Fruit fly (Drosophila melanogaster) whole organism, embryonic: Measurements from ENCODE around the gene spd-2.

Experiments used
- ATbp ChIP-seq: fragments of 200-800 bp; sonication (Bioruptor generic); optimal IDR thresholded peaks from 2 replicates; lab custom pipeline; 2017; ENCODE audit warnings: missing biosample characterization, mild to moderate bottlenecking, missing genetic modification characterization, missing genetic modification reagents
- CG1024 ChIP-seq: fragments of 200-800 bp; sonication (Bioruptor generic); IDR thresholded peaks from 2 replicates; pipeline ENCODE4 v1.3.6; 2022; ENCODE audit warnings: missing biosample characterization, missing genetic modification characterization
- CG14014 ChIP-seq: fragments of 200-800 bp; sonication (Bioruptor generic); IDR thresholded peaks from 2 replicates; pipeline ENCODE4 v1.3.6; 2022; ENCODE audit warnings: missing biosample characterization, missing genetic modification characterization
- CG14860 ChIP-seq: fragments of 200-800 bp; sonication (Bioruptor generic); IDR thresholded peaks from 3 replicates; pipeline ENCODE4 v1.3.6; 2022; ENCODE audit warnings: missing biosample characterization, missing genetic modification characterization; ENCODE audit not compliant: partially characterized antibody
- CG15696 ChIP-seq: fragments of 200-800 bp; sonication (Bioruptor generic); optimal IDR thresholded peaks from 2 replicates; lab custom pipeline; 2019; ENCODE audit warnings: missing biosample characterization, mild to moderate bottlenecking, missing genetic modification characterization, moderate library complexity
- CG17328 ChIP-seq: fragments of 200-800 bp; sonication (Bioruptor generic); IDR thresholded peaks from 2 replicates; pipeline ENCODE4 v1.3.6; 2022; ENCODE audit warnings: missing biosample characterization, missing genetic modification characterization
- CG17912 ChIP-seq: fragments of 200-800 bp; sonication (Bioruptor generic); optimal IDR thresholded peaks from 2 replicates; lab custom pipeline; 2018; ENCODE audit warnings: missing biosample characterization, mild to moderate bottlenecking, missing genetic modification characterization
- CG2120 ChIP-seq: fragments of 200-800 bp; sonication (Bioruptor generic); optimal IDR thresholded peaks from 3 replicates; lab custom pipeline; 2016; ENCODE audit warnings: missing biosample characterization, missing genetic modification characterization
- CG2875 ChIP-seq: fragments of 200-800 bp; sonication (Bioruptor generic); optimal IDR thresholded peaks from 2 replicates; lab custom pipeline; 2017; ENCODE audit warnings: missing biosample characterization, mild to moderate bottlenecking, missing genetic modification characterization, missing genetic modification reagents
- CG30020 ChIP-seq: fragments of 200-800 bp; optimal IDR thresholded peaks from 2 replicates; lab custom pipeline; 2019; ENCODE audit warnings: missing biosample characterization, mild to moderate bottlenecking, missing genetic modification characterization, moderate library complexity
- CG32772 ChIP-seq: fragments of 200-800 bp; sonication (Bioruptor generic); IDR thresholded peaks from 2 replicates; pipeline ENCODE4 v1.3.6; 2022; ENCODE audit warnings: missing biosample characterization, missing genetic modification characterization
- CG3407 ChIP-seq: fragments of 200-800 bp; sonication (Bioruptor generic); optimal IDR thresholded peaks from 2 replicates; lab custom pipeline; 2018; ENCODE audit warnings: missing biosample characterization, mild to moderate bottlenecking, missing genetic modification characterization
- CG5953 ChIP-seq: fragments of 200-800 bp; sonication (Bioruptor generic); IDR thresholded peaks from 2 replicates; pipeline ENCODE4 v1.3.6; 2022; ENCODE audit warnings: missing biosample characterization, missing genetic modification characterization
- CG6272 ChIP-seq: fragments of 200-800 bp; sonication (Bioruptor generic); IDR thresholded peaks from 2 replicates; pipeline ENCODE4 v1.3.6; 2022; ENCODE audit warnings: missing biosample characterization, missing genetic modification characterization
- CG8924 ChIP-seq: fragments of 200-800 bp; optimal IDR thresholded peaks from 3 replicates; lab custom pipeline; 2019; ENCODE audit warnings: missing biosample characterization, mild to moderate bottlenecking, missing genetic modification characterization, moderate library complexity
- CG8944 ChIP-seq: fragments of 200-800 bp; sonication (Bioruptor generic); optimal IDR thresholded peaks from 3 replicates; lab custom pipeline; 2016; ENCODE audit warnings: missing biosample characterization, missing genetic modification characterization
- CG9817 ChIP-seq: fragments of 200-800 bp; sonication (Bioruptor generic); optimal IDR thresholded peaks from 2 replicates; lab custom pipeline; 2018; ENCODE audit warnings: missing biosample characterization, mild to moderate bottlenecking, missing genetic modification characterization, moderate library complexity
- D19A ChIP-seq: fragments of 200-800 bp; optimal IDR thresholded peaks from 3 replicates; lab custom pipeline; 2019; ENCODE audit warnings: missing biosample characterization, mild to moderate bottlenecking, missing genetic modification characterization, moderate library complexity
- Dad ChIP-seq: fragments of 200-800 bp; sonication (Bioruptor generic); optimal IDR thresholded peaks from 3 replicates; lab custom pipeline; 2016; ENCODE audit warnings: missing biosample characterization, missing genetic modification characterization
- Dbx ChIP-seq: fragments of 200-800 bp; sonication (Bioruptor generic); IDR thresholded peaks from 3 replicates; pipeline ENCODE4 v1.3.6; 2022; ENCODE audit warnings: missing biosample characterization, missing genetic modification characterization
- Dp ChIP-seq: fragments of 200-800 bp; sonication (Bioruptor generic); optimal IDR thresholded peaks from 2 replicates; lab custom pipeline; 2018; ENCODE audit warnings: missing biosample characterization, mild to moderate bottlenecking, missing genetic modification characterization, moderate library complexity
- H2.0 ChIP-seq: fragments of 200-800 bp; sonication (Bioruptor generic); IDR thresholded peaks from 2 replicates; pipeline ENCODE4 v1.3.6; 2022; ENCODE audit warnings: missing biosample characterization, missing genetic modification characterization
- Jarid2 ChIP-seq: fragments of 200-800 bp; sonication (Bioruptor generic); optimal IDR thresholded peaks from 3 replicates; lab custom pipeline; 2017; ENCODE audit warnings: mild to moderate bottlenecking, missing biosample characterization, missing genetic modification reagents, missing genetic modification characterization
- Kr ChIP-seq: fragments of 200-800 bp; sonication (Bioruptor generic); optimal IDR thresholded peaks from 2 replicates; lab custom pipeline; 2017; ENCODE audit warnings: missing biosample characterization, mild to moderate bottlenecking, missing genetic modification characterization
- MTF-1 ChIP-seq: fragments of 200-800 bp; sonication (Bioruptor generic); optimal IDR thresholded peaks from 2 replicates; lab custom pipeline; 2018; ENCODE audit warnings: missing biosample characterization, mild to moderate bottlenecking, missing genetic modification characterization, borderline replicate concordance
- Mes4 ChIP-seq: fragments of 200-800 bp; sonication (Bioruptor generic); optimal IDR thresholded peaks from 2 replicates; lab custom pipeline; 2016; ENCODE audit warnings: missing biosample characterization, missing genetic modification characterization
- Myb ChIP-seq: fragments of 200-800 bp; sonication (Bioruptor generic); optimal IDR thresholded peaks from 2 replicates; lab custom pipeline; 2016; ENCODE audit warnings: missing biosample characterization, missing genetic modification characterization
- NFAT ChIP-seq: fragments of 200-800 bp; sonication (Bioruptor generic); IDR thresholded peaks from 2 replicates; pipeline ENCODE4 v1.3.6; 2022; ENCODE audit warnings: missing biosample characterization, missing genetic modification characterization
- Nf-YB ChIP-seq: fragments of 200-800 bp; sonication (Bioruptor generic); optimal IDR thresholded peaks from 3 replicates; lab custom pipeline; 2019; ENCODE audit warnings: missing biosample characterization, mild to moderate bottlenecking, missing genetic modification characterization, moderate library complexity
- Optix ChIP-seq: fragments of 200-800 bp; sonication (Bioruptor generic); IDR thresholded peaks from 3 replicates; pipeline ENCODE4 v1.3.6; 2022; ENCODE audit warnings: missing biosample characterization, missing genetic modification characterization
- Pdp1 ChIP-seq, 2 experiments: fragments of 200-800 bp; sonication (Bioruptor generic); optimal IDR thresholded peaks; 3 replicates each; lab custom pipeline; 2016; ENCODE audit warnings: missing biosample characterization in 2 of 2, missing genetic modification characterization in 2 of 2, mild to moderate bottlenecking in 1 of 2, moderate library complexity in 1 of 2
- Six4 ChIP-seq: fragments of 200-800 bp; sonication (Bioruptor generic); optimal IDR thresholded peaks from 2 replicates; lab custom pipeline; 2016; ENCODE audit warnings: missing biosample characterization, missing genetic modification characterization
- Trl ChIP-seq, 3 experiments: fragments of >200 bp in 2 of 3; fragments of 200-800 bp in 1 of 3; sonication (Bioruptor generic) in 1 of 3; optimal IDR thresholded peaks; 2 replicates in 1 of 3; 3 replicates in 2 of 3; lab custom pipeline; 2016 to 2017; ENCODE audit warnings: missing biosample characterization in 1 of 3, missing genetic modification characterization in 1 of 3
- Usf ChIP-seq: fragments of 200-800 bp; sonication (Bioruptor generic); optimal IDR thresholded peaks from 2 replicates; lab custom pipeline; 2017; ENCODE audit warnings: missing genotype, missing biosample characterization, missing genetic modification characterization
- abd-A ChIP-seq: fragments of 200-800 bp; sonication (Bioruptor generic); optimal IDR thresholded peaks from 3 replicates; lab custom pipeline; 2019; ENCODE audit warnings: missing biosample characterization, mild to moderate bottlenecking, missing genetic modification characterization, moderate library complexity
- ap ChIP-seq: fragments of 200-800 bp; sonication (Bioruptor generic); IDR thresholded peaks from 2 replicates; pipeline ENCODE4 v1.3.6; 2022; ENCODE audit warnings: missing biosample characterization, missing genetic modification characterization
- ara ChIP-seq: fragments of 200-800 bp; sonication (Bioruptor generic); IDR thresholded peaks from 2 replicates; pipeline ENCODE4 v1.3.6; 2022; ENCODE audit warnings: missing biosample characterization, missing genetic modification characterization
- ase ChIP-seq: fragments of 200-800 bp; sonication (Bioruptor generic); IDR thresholded peaks from 3 replicates; pipeline ENCODE4 v1.3.6; 2022; ENCODE audit warnings: missing biosample characterization, missing genetic modification characterization
- bsh ChIP-seq, 2 experiments: fragments of 200-800 bp; sonication (Bioruptor generic); optimal IDR thresholded peaks; 2 replicates each; lab custom pipeline; 2017 to 2018; ENCODE audit warnings: mild to moderate bottlenecking in 2 of 2, missing biosample characterization in 2 of 2, missing genetic modification characterization in 2 of 2, moderate library complexity in 1 of 2
- cg ChIP-seq: fragments of 200-800 bp; sonication (Bioruptor generic); optimal IDR thresholded peaks from 3 replicates; lab custom pipeline; 2019; ENCODE audit warnings: missing biosample characterization, mild to moderate bottlenecking, missing genetic modification characterization, moderate library complexity
- ci ChIP-seq: fragments of 200-800 bp; sonication (Bioruptor generic); IDR thresholded peaks from 3 replicates; pipeline ENCODE4 v1.3.6; 2022; ENCODE audit warnings: missing biosample characterization, missing genetic modification characterization
- esg ChIP-seq: fragments of 200-800 bp; sonication (Bioruptor generic); conservative IDR thresholded peaks from 2 replicates; pipeline ENCODE4 v1.3.6; 2022; ENCODE audit warnings: missing biosample characterization, missing genetic modification characterization
- exex ChIP-seq: fragments of 200-800 bp; sonication (Bioruptor generic); optimal IDR thresholded peaks from 4 replicates; lab custom pipeline; 2018; ENCODE audit warnings: missing biosample characterization, mild to moderate bottlenecking, missing genetic modification characterization, moderate library complexity
- ftz-f1 ChIP-seq: fragments of 200-800 bp; sonication (Bioruptor generic); optimal IDR thresholded peaks from 2 replicates; lab custom pipeline; 2016; ENCODE audit warnings: missing biosample characterization, missing genetic modification characterization
- grau ChIP-seq: fragments of 200-800 bp; optimal IDR thresholded peaks from 3 replicates; lab custom pipeline; 2019; ENCODE audit warnings: missing biosample characterization, mild to moderate bottlenecking, missing genetic modification characterization, moderate library complexity
- lilli ChIP-seq: fragments of 200-800 bp; sonication (Bioruptor generic); optimal IDR thresholded peaks from 3 replicates; lab custom pipeline; 2016; ENCODE audit warnings: missing biosample characterization, missing genetic modification characterization
- slou ChIP-seq: fragments of 200-800 bp; sonication (Bioruptor generic); optimal IDR thresholded peaks from 3 replicates; lab custom pipeline; 2016; ENCODE audit warnings: missing biosample characterization, missing genetic modification characterization
- sug ChIP-seq: fragments of 200-800 bp; optimal IDR thresholded peaks from 2 replicates; lab custom pipeline; 2019; ENCODE audit warnings: missing biosample characterization, mild to moderate bottlenecking, missing genetic modification characterization, moderate library complexity
- unc-4 ChIP-seq: fragments of 200-800 bp; sonication (Bioruptor generic); IDR thresholded peaks from 2 replicates; pipeline ENCODE4 v1.3.6; 2022; ENCODE audit warnings: missing biosample characterization, missing genetic modification characterization; ENCODE audit not compliant: partially characterized antibody

Gene spd-2

DNA sequence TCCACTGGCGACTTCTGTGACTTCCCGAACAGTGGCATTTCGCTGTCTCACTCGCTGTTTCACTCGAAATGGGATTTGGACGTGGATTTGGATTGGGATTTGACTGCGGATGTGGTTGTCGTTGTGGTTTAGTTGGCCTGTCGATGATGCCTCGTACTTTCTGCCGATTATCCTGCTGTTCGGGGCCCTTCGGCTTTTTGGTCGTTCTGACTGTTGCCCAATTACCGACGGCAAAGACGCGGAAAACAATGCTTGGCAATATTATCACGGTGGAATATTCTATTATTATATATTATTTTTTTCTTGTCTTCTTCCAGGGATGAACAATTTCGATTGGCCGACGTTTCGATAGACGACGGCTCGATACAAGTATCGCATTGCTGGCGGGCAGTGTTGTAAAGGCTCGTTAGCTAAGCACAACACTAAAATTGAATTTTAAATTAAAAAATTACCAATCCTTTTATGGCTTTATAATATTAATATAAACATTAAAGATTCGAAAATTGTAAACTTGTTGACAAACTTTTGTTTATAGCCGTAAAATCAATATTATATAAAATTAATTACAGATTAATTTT, 20.4 kb upstream of the spd-2 start, which contains the start of gene Mo25 (continued):
- no peak for TF ChIP-seq abd-A (tag; lab: Kevin White, UChicago)
- TF ChIP-seq D19A (tag; lab: Kevin White, UChicago) = peak; percentile 34
- TF ChIP-seq CG8944 = no peak
- peak; percentile 46 for TF ChIP-seq Myb (GFP tag; lab: Kevin White, UChicago)
- TF ChIP-seq CG14860 = peak; percentile 46; the same call in 2 of the 3 replicates
- TF ChIP-seq Trl (optimal IDR thresholded peaks at IDR 0.05; lab: Kevin White, UChicago) = no peak
- TF ChIP-seq Trl (GFP tag; optimal IDR thresholded peaks at IDR 0.05; lab: Kevin White, UChicago) = no peak
- no peak for TF ChIP-seq ase (GFP tag; lab: Robert Waterston, UW)
- TF ChIP-seq slou (GFP tag; lab: Kevin White, UChicago) = no peak
- peak; percentile 49; the same call in 1 of the 2 replicates for TF ChIP-seq NFAT (GFP tag; lab: Robert Waterston, UW)
- TF ChIP-seq CG14014 (GFP tag; lab: Robert Waterston, UW) = peak; percentile 13; the same call in 1 of the 2 replicates
- peak; percentile 50 for TF ChIP-seq grau (tag; lab: Kevin White, UChicago)
- TF ChIP-seq ap (GFP tag; lab: Robert Waterston, UW) = 0 out of 2 replicates have a peak, but pooled peaks have one; percentile 2
- peak; percentile 36 for TF ChIP-seq CG17912
- TF ChIP-seq Mes4 (GFP tag; lab: Kevin White, UChicago) = no peak
- TF ChIP-seq CG5953 (GFP tag; lab: Robert Waterston, UW) = no peak
- peak in 1 of 2 experiments; percentile 41 for TF ChIP-seq Pdp1 (GFP tag; optimal IDR thresholded peaks at IDR 0.05; lab: Kevin White, UChicago)
- no peak for TF ChIP-seq CG17328
- no peak for TF ChIP-seq Optix

DNA sequence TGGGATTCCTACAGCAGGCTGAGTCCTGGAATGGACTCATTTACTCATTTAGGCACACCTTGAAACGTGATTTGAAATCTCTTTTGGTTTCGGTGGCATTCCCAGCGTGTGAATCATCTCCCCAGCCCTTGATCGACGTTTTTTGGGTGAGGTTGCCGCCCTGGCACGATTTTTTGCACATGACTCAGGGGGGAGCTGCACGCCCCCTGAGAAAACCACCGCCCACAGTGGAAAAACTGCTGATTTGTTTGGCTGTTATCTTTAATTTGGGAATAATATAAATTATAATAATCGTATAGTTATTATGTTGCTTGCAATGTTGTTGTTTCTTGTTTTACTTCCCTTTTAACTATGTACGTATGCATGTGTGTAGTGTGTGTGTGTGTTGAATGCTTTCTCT, 18.2 kb upstream of the spd-2 start:
- TF ChIP-seq MTF-1 = no peak
- TF ChIP-seq CG32772 = no peak
- TF ChIP-seq CG6272 = no peak
- no peak for TF ChIP-seq ftz-f1 (GFP tag; lab: Kevin White, UChicago)
- no peak for TF ChIP-seq Jarid2 (GFP tag; lab: Kevin White, UChicago)
- no peak for TF ChIP-seq unc-4 (GFP tag; lab: Robert Waterston, UW)
- no peak for TF ChIP-seq Kr (GFP tag; lab: Kevin White, UChicago)
- peak; percentile 61 for TF ChIP-seq cg
- TF ChIP-seq CG30020 (tag; lab: Kevin White, UChicago) = no peak
- peak; percentile 71 for TF ChIP-seq sug (tag; lab: Kevin White, UChicago)
- TF ChIP-seq Dbx (GFP tag; lab: Robert Waterston, UW) = peak; percentile 51; the same call in 1 of the 3 replicates
- no peak for TF ChIP-seq bsh (GFP tag; optimal IDR thresholded peaks at IDR 0.05; lab: Kevin White, UChicago)
- TF ChIP-seq exex (tag; lab: Kevin White, UChicago) = peak; percentile 45
- no peak for TF ChIP-seq CG9817 (tag; lab: Kevin White, UChicago)
- no peak for TF ChIP-seq Dp (GFP tag; lab: Kevin White, UChicago)
- TF ChIP-seq CG8924 = peak; percentile 18
- no peak for TF ChIP-seq esg (GFP tag; lab: Robert Waterston, UW)
- TF ChIP-seq Dad (GFP tag; lab: Kevin White, UChicago) = no peak
- no peak for TF ChIP-seq CG3407 (GFP tag; lab: Kevin White, UChicago)
- TF ChIP-seq Usf (GFP tag; lab: Kevin White, UChicago) = no peak
- no peak for TF ChIP-seq ara (GFP tag; lab: Robert Waterston, UW)
- TF ChIP-seq ci (GFP tag; lab: Robert Waterston, UW) = peak; percentile 10; the same call in 1 of the 3 replicates
- TF ChIP-seq lilli (GFP tag; lab: Kevin White, UChicago) = peak; percentile 17
- TF ChIP-seq CG2120 (GFP tag; lab: Kevin White, UChicago) = peak; percentile 41
- TF ChIP-seq Nf-YB (GFP tag; lab: Kevin White, UChicago) = no peak
- no peak for TF ChIP-seq CG2875 (GFP tag; lab: Kevin White, UChicago)
- no peak for TF ChIP-seq H2.0 (GFP tag; lab: Robert Waterston, UW)
- no peak for TF ChIP-seq CG1024 (GFP tag; lab: Robert Waterston, UW)
- TF ChIP-seq Myb (GFP tag; lab: Kevin White, UChicago) = no peak
- peak; percentile 0 for TF ChIP-seq grau (tag; lab: Kevin White, UChicago)
- no peak for TF ChIP-seq ATbp (GFP tag; lab: Kevin White, UChicago)
- TF ChIP-seq Six4 (GFP tag; lab: Kevin White, UChicago) = no peak
- no peak for TF ChIP-seq CG15696 (tag; lab: Kevin White, UChicago)
